Worm (Caenorhabditis elegans): ENCODE results near the gene C14B1.12.

C14B1.12 gene

DNA sequence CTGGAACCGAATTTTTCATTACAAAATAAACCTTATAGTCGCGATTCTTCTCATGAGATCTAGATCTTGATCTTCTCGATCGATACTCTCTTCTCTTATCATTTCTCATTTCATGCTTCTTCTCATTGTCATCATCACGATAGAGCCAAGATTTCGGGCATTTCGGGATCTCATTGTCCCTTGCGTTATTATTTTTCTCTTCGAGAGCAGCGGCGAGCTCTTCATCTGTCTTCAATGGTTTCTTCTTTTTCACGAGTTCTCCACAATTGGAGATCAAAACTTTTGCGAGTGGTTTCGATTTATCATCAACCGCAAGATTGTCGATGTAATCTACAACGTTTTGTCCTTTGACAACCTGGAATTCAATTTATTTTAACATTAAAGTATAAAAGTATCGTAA lies 26.4 kb downstream of the C14B1.12 start:
- TF ChIP-seq ztf-11 (tag; optimal IDR thresholded peaks at IDR 0.05) (no peak), nhr-237 (tag; optimal IDR thresholded peaks at IDR 0.05) (no peak)

DNA sequence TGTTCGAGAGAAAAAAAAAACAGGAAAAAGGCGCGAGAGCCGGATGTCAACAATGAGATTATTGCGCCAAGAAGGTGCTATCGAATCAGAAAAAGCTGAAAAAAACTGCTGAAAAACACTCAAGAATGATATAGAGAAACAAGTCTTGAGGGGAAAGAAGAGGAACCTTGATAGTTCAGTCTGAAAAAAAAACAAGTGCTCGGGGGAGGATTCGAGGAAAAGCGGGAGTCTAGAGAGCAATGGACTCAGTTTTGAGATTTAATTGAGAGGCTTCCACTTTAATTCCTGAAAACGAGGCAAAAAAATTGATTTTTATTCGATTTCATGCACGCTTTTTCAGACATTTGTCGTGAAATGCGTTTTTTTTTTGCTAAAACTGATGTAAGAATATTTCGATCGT lies 30.2 kb downstream of the C14B1.12 start, which contains the start of gene npr-15:
Gene npr-15 (minus strand): TSS at position 101 of the 400 bp plus-strand sequence.
- TF ChIP-seq ham-2 (GFP tag; optimal IDR thresholded peaks at IDR 0.05) (no peak), snpc-4 (tag; optimal IDR thresholded peaks at IDR 0.05) (no peak)

DNA sequence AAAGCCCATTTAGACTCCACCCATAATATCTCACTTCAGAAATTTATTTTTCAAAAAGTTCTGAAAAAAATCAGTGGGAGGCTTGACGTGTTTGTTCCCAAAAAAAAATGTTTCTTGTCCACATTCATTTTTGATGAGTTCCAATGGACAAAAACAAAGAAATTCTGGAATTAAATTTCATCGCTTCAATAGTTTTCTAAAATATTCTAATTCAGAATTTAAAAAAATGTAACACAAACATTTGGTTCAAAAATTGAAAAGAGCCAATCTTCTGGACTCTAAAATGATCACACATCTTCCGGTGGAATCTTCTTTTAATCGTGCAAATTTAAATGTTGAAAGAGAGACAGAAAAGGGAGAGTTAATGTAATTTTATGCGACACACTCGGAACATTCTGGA lies 32.3 kb downstream of the C14B1.12 start:
- TF ChIP-seq ceh-39 (tag; optimal IDR thresholded peaks at IDR 0.05): no peak
- no peak for TF ChIP-seq lin-13 (tag; optimal IDR thresholded peaks at IDR 0.05)
- TF ChIP-seq ces-1 (GFP tag; optimal IDR thresholded peaks at IDR 0.05): peak; percentile 69

DNA sequence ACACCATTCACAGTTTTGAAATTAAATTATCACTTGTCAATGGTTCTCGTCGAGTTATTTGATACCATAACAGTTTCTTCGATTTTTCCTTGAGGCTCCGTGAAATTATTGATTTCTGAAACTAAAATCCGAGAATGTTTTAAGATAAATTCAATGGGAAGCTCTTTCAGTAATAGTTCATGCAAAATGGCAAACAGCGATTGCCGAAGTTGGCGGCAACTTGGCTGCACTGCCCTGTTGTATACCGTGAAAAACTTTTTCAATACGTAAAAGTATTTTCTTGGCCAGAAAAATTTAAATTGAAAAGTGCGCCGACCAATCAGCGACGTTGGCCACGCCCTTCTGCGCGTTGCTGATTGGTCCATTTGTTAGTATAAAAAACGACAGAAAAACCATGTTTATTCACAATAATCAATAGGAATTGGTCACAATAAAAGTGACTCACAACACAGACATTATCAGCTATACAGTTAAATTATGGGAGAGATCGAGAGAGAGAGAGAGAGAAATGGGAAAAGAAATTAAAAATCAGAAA lies 41.8 kb downstream of the C14B1.12 start:
- TF ChIP-seq hlh-1 (tag; optimal IDR thresholded peaks at IDR 0.05) (no peak), nhr-28 (tag; optimal IDR thresholded peaks at IDR 0.05) (no peak), lsy-2 (tag; optimal IDR thresholded peaks at IDR 0.05) (no peak), pha-4 (tag; optimal IDR thresholded peaks at IDR 0.05) (no peak), mls-2 (tag; optimal IDR thresholded peaks at IDR 0.05) (no peak), tbx-8 (GFP tag; optimal IDR thresholded peaks at IDR 0.05) (no peak), M03D4.4 (tag; optimal IDR thresholded peaks at IDR 0.05) (no peak)

DNA sequence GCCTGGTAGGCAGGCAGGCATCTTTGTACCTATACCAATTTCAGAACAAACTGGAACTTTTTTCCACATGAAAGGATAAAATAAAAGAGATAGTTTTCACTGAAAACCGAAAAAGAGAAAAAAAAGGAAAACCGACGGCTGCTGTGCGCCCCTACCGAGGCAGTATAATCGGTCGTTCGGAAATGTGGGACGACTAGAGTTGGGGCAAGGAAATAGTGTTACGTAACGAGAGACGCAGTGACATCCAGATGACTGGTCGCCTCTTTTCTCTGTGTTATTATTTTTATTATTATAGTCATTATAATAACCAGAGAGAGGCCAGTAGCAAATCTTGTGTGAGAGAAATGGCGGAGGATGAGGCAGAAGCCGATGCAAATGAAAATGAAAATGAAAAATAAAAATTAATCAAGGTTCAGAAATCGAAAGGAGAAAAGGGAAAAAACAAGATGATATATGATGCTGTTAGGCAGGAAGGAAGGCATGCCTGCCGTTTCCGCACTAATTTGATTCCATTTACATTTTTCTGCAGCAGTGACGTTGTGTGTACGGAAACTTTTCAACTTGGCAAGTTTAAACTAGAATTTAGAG lies 43.3 kb downstream of the C14B1.12 start:
- TF ChIP-seq nhr-76 (tag; optimal IDR thresholded peaks at IDR 0.05): no peak
- no peak for TF ChIP-seq unc-120 (tag; optimal IDR thresholded peaks at IDR 0.05; ENCODE audit: poor library complexity, severe bottlenecking)
- no peak for TF ChIP-seq unc-62 (GFP tag; optimal IDR thresholded peaks at IDR 0.05)
- no peak for TF ChIP-seq ztf-11 (tag; optimal IDR thresholded peaks at IDR 0.05)
- no peak for TF ChIP-seq nhr-12 (tag; optimal IDR thresholded peaks at IDR 0.05)
- no peak for TF ChIP-seq snpc-4 (tag; optimal IDR thresholded peaks at IDR 0.05)
- peak; percentile 26 for TF ChIP-seq mls-2 (tag; optimal IDR thresholded peaks at IDR 0.05)
- TF ChIP-seq sptf-1 (tag; optimal IDR thresholded peaks at IDR 0.05): no peak
- no peak for TF ChIP-seq hlh-1 (tag; optimal IDR thresholded peaks at IDR 0.05)
- TF ChIP-seq elt-1 (tag; optimal IDR thresholded peaks at IDR 0.05; ENCODE audit: borderline replicate concordance, insufficient read depth): no peak
- TF ChIP-seq nhr-237 (tag; optimal IDR thresholded peaks at IDR 0.05): no peak
- TF ChIP-seq ceh-83 (GFP tag; optimal IDR thresholded peaks at IDR 0.05): no peak
- no peak for TF ChIP-seq drap-1 (GFP tag; optimal IDR thresholded peaks at IDR 0.05)
- TF ChIP-seq lin-32 (GFP tag; optimal IDR thresholded peaks at IDR 0.05): no peak
- no peak for TF ChIP-seq M03D4.4 (tag; optimal IDR thresholded peaks at IDR 0.05)
- TF ChIP-seq ham-2 (GFP tag; optimal IDR thresholded peaks at IDR 0.05): no peak
- peak; percentile 86 for TF ChIP-seq blmp-1 (tag; optimal IDR thresholded peaks at IDR 0.05)
- TF ChIP-seq tbx-8 (GFP tag; optimal IDR thresholded peaks at IDR 0.05): no peak
- no peak for TF ChIP-seq bed-3 (GFP tag; optimal IDR thresholded peaks at IDR 0.05)
- no peak for TF ChIP-seq mep-1 (tag; optimal IDR thresholded peaks at IDR 0.05)
- no peak for TF ChIP-seq mab-5 (tag; optimal IDR thresholded peaks at IDR 0.05)
- TF ChIP-seq sem-2 (GFP tag; optimal IDR thresholded peaks at IDR 0.05): no peak
- TF ChIP-seq lin-13 (tag; optimal IDR thresholded peaks at IDR 0.05): no peak
- TF ChIP-seq ces-1 (GFP tag; optimal IDR thresholded peaks at IDR 0.05): peak; percentile 55
- no peak for TF ChIP-seq zip-8 (tag; optimal IDR thresholded peaks at IDR 0.05)
- no peak for TF ChIP-seq lsy-2 (tag; optimal IDR thresholded peaks at IDR 0.05)

DNA sequence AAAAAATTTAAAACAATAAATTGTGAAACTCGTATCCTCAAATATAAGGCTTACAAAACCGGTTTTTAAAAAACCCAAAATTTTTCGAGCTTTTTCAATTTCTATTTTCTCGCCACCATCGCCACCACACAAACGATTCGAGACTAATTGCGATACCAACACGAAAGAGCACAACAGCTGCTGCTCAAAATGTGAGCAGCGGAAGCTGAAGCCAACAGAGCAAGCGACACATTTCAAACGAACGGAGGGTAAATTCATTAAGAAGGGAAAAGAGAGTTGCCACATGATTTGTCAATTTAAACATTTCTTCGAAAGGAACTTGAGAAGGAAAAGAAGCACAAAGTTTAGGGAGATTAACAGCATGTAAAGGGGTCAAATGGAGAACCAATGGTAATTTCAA lies 45.7 kb downstream of the C14B1.12 start:
- TF ChIP-seq nhr-28 (tag; optimal IDR thresholded peaks at IDR 0.05) (no peak), nhr-237 (tag; optimal IDR thresholded peaks at IDR 0.05) (no peak), ham-2 (GFP tag; optimal IDR thresholded peaks at IDR 0.05) (no peak), zip-8 (tag; optimal IDR thresholded peaks at IDR 0.05) (no peak), mep-1 (tag; optimal IDR thresholded peaks at IDR 0.05) (no peak), lsy-2 (tag; optimal IDR thresholded peaks at IDR 0.05) (no peak), M03D4.4 (tag; optimal IDR thresholded peaks at IDR 0.05) (no peak), tbx-8 (GFP tag; optimal IDR thresholded peaks at IDR 0.05) (no peak), ceh-83 (GFP tag; optimal IDR thresholded peaks at IDR 0.05) (no peak), flh-1 (GFP tag; optimal IDR thresholded peaks at IDR 0.05) (no peak), sem-2 (GFP tag; optimal IDR thresholded peaks at IDR 0.05) (no peak), pha-4 (tag; optimal IDR thresholded peaks at IDR 0.05) (no peak), lin-32 (GFP tag; optimal IDR thresholded peaks at IDR 0.05) (peak; percentile 17), nhr-2 (tag; optimal IDR thresholded peaks at IDR 0.05) (no peak), cnd-1 (tag; optimal IDR thresholded peaks at IDR 0.05) (no peak), mab-5 (tag; optimal IDR thresholded peaks at IDR 0.05) (no peak), sptf-1 (tag; optimal IDR thresholded peaks at IDR 0.05) (no peak), lin-13 (tag; optimal IDR thresholded peaks at IDR 0.05) (no peak), elt-3 (tag; optimal IDR thresholded peaks at IDR 0.05) (no peak), unc-39 (tag; optimal IDR thresholded peaks at IDR 0.05) (no peak), hlh-1 (tag; optimal IDR thresholded peaks at IDR 0.05) (peak; percentile 92), ztf-11 (tag; optimal IDR thresholded peaks at IDR 0.05) (no peak), unc-120 (tag; optimal IDR thresholded peaks at IDR 0.05; ENCODE audit: poor library complexity, severe bottlenecking) (peak; percentile 5), nhr-76 (tag; optimal IDR thresholded peaks at IDR 0.05) (no peak), ceh-43 (GFP tag; optimal IDR thresholded peaks at IDR 0.05) (no peak), unc-62 (GFP tag; optimal IDR thresholded peaks at IDR 0.05) (peak; percentile 18), nhr-12 (tag; optimal IDR thresholded peaks at IDR 0.05) (no peak), blmp-1 (tag; optimal IDR thresholded peaks at IDR 0.05) (no peak), ces-1 (GFP tag; optimal IDR thresholded peaks at IDR 0.05) (peak; percentile 87), bed-3 (GFP tag; optimal IDR thresholded peaks at IDR 0.05) (no peak), drap-1 (GFP tag; optimal IDR thresholded peaks at IDR 0.05) (no peak), ceh-39 (tag; optimal IDR thresholded peaks at IDR 0.05) (no peak)
